Fruit fly (Drosophila melanogaster) whole organism, wandering third instar larva: Measurements from ENCODE around the gene Ccdc39.

Experiments
- Abd-B ChIP-seq: fragments of >200 bp; optimal IDR thresholded peaks from 2 replicates; lab custom pipeline; 2017; ENCODE audit warnings: missing biosample characterization, missing genetic modification characterization
- CG32264 ChIP-seq: fragments of 200-800 bp; sonication (Bioruptor generic); optimal IDR thresholded peaks from 2 replicates; lab custom pipeline; 2016; ENCODE audit warnings: missing biosample characterization, missing genetic modification characterization
- CG9705 ChIP-seq: fragments of 200-800 bp; sonication (Bioruptor generic); optimal IDR thresholded peaks from 2 replicates; lab custom pipeline; 2018; ENCODE audit warnings: missing biosample characterization, mild to moderate bottlenecking, missing genetic modification characterization
- CrebA ChIP-seq: fragments of 200-800 bp; sonication (Bioruptor generic); optimal IDR thresholded peaks from 2 replicates; lab custom pipeline; 2016; ENCODE audit warnings: missing biosample characterization, mild to moderate bottlenecking, missing genetic modification characterization, borderline replicate concordance
- Dfd ChIP-seq: fragments of >200 bp; optimal IDR thresholded peaks from 2 replicates; lab custom pipeline; 2017; ENCODE audit warnings: missing biosample characterization, missing genetic modification characterization
- Dif ChIP-seq: fragments of 200-275, 200-300 bp; sonication (Bioruptor generic); optimal IDR thresholded peaks from 2 replicates; lab custom pipeline; 2018; ENCODE audit warnings: missing biosample characterization, missing genetic modification characterization; ENCODE audit not compliant: partially characterized antibody
- GATAd ChIP-seq: sonication (Bioruptor generic); optimal IDR thresholded peaks from 2 replicates; lab custom pipeline; 2016; ENCODE audit warnings: missing biosample characterization, missing genetic modification characterization
- HLH106 ChIP-seq: fragments of 200-800 bp; optimal IDR thresholded peaks from 3 replicates; lab custom pipeline; 2019; ENCODE audit warnings: missing biosample characterization, mild to moderate bottlenecking, missing genetic modification characterization, moderate library complexity
- Hnf4 ChIP-seq: fragments of 200-800 bp; sonication (Bioruptor generic); optimal IDR thresholded peaks from 2 replicates; lab custom pipeline; 2016; ENCODE audit warnings: missing biosample characterization, mild to moderate bottlenecking, missing genetic modification characterization
- Hr78 ChIP-seq: fragments of >200 bp; optimal IDR thresholded peaks from 2 replicates; lab custom pipeline; 2017; ENCODE audit warnings: missing biosample characterization, missing genetic modification characterization
- Hr83 ChIP-seq: fragments of 200-300 bp; sonication (Bioruptor generic); optimal IDR thresholded peaks from 2 replicates; lab custom pipeline; 2016; ENCODE audit warnings: missing biosample characterization, mild to moderate bottlenecking, missing genetic modification characterization, moderate library complexity; ENCODE audit not compliant: poor library complexity, severe bottlenecking
- Jra ChIP-seq: sonication (Bioruptor generic); optimal IDR thresholded peaks from 2 replicates; lab custom pipeline; 2016; ENCODE audit warnings: missing biosample characterization, missing genetic modification characterization
- Mio ChIP-seq: sonication (Bioruptor generic); optimal IDR thresholded peaks from 2 replicates; lab custom pipeline; 2016; ENCODE audit warnings: missing biosample characterization, missing genetic modification characterization
- Myc ChIP-seq: fragments of >200 bp; optimal IDR thresholded peaks from 2 replicates; lab custom pipeline; 2017
- N ChIP-seq: fragments of >200 bp; optimal IDR thresholded peaks from 2 replicates; lab custom pipeline; 2018; ENCODE audit warnings: missing biosample characterization, missing external identifiers, missing genetic modification characterization
- OdsH ChIP-seq: fragments of 200-800 bp; sonication (Bioruptor generic); optimal IDR thresholded peaks from 2 replicates; lab custom pipeline; 2016; ENCODE audit warnings: missing biosample characterization, mild to moderate bottlenecking, missing genetic modification characterization
- Rel ChIP-seq, 2 experiments: fragments of 200-800 bp; sonication (Bioruptor generic) in 1 of 2; optimal IDR thresholded peaks; 2 replicates in 1 of 2; 3 replicates in 1 of 2; lab custom pipeline; 2016 to 2019; ENCODE audit warnings: mild to moderate bottlenecking in 2 of 2, missing biosample characterization in 2 of 2, missing genetic modification characterization in 2 of 2, moderate library complexity in 1 of 2
- Sp1 ChIP-seq: fragments of 200-800 bp; sonication (Bioruptor generic); optimal IDR thresholded peaks from 3 replicates; lab custom pipeline; 2019; ENCODE audit warnings: missing biosample characterization, mild to moderate bottlenecking, missing genetic modification characterization, moderate library complexity
- Vsx2 ChIP-seq: fragments of 200-300, 225-300 bp; sonication (Bioruptor generic); optimal IDR thresholded peaks from 2 replicates; lab custom pipeline; 2018; ENCODE audit warnings: missing biosample characterization, missing genetic modification characterization; ENCODE audit not compliant: partially characterized antibody
- br ChIP-seq: fragments of 200-800 bp; sonication (Bioruptor generic); optimal IDR thresholded peaks from 2 replicates; lab custom pipeline; 2016; ENCODE audit warnings: missing biosample characterization, missing genetic modification characterization
- brk ChIP-seq: fragments of 200-800 bp; sonication (Bioruptor generic); optimal IDR thresholded peaks from 2 replicates; lab custom pipeline; 2016; ENCODE audit warnings: missing biosample characterization, mild to moderate bottlenecking, missing genetic modification characterization
- dl ChIP-seq, 2 experiments: fragments of 175-275, 200-275 bp in 1 of 2; fragments of 200-275 bp in 1 of 2; sonication (Bioruptor generic); optimal IDR thresholded peaks; lab custom pipeline; 2018; ENCODE audit warnings: mild to moderate bottlenecking in 2 of 2, missing biosample characterization in 2 of 2, missing genetic modification characterization in 2 of 2, moderate library complexity in 2 of 2; ENCODE audit not compliant: partially characterized antibody in 2 of 2, insufficient read depth in 1 of 2
- dmrt93B ChIP-seq: fragments of 200-800 bp; sonication (Bioruptor generic); optimal IDR thresholded peaks from 2 replicates; lab custom pipeline; 2018; ENCODE audit warnings: missing biosample characterization, mild to moderate bottlenecking, missing genetic modification characterization
- dsf ChIP-seq: sonication (Bioruptor generic); optimal IDR thresholded peaks from 2 replicates; lab custom pipeline; 2016; ENCODE audit warnings: missing biosample characterization, missing genetic modification characterization, borderline replicate concordance
- ey ChIP-seq: fragments of 200-800 bp; sonication (Bioruptor generic); optimal IDR thresholded peaks from 2 replicates; lab custom pipeline; 2016; ENCODE audit warnings: missing biosample characterization, missing genetic modification characterization
- foxo ChIP-seq, 2 experiments: fragments of 200-800 bp; sonication (Bioruptor generic); optimal IDR thresholded peaks; 2 replicates in 1 of 2; 3 replicates in 1 of 2; lab custom pipeline; 2016 to 2017; ENCODE audit warnings: missing biosample characterization in 2 of 2, missing genetic modification characterization in 2 of 2
- fru ChIP-seq: fragments of 200-800 bp; sonication (Bioruptor generic); optimal IDR thresholded peaks from 3 replicates; lab custom pipeline; 2016; ENCODE audit warnings: missing biosample characterization, mild to moderate bottlenecking, missing genetic modification characterization
- h ChIP-seq: fragments of 200-800 bp; sonication (Bioruptor generic); optimal IDR thresholded peaks from 3 replicates; lab custom pipeline; 2016; ENCODE audit warnings: missing biosample characterization, mild to moderate bottlenecking, missing genetic modification characterization
- jim ChIP-seq: fragments of 175-275, 200-325 bp; sonication (Bioruptor generic); optimal IDR thresholded peaks from 2 replicates; lab custom pipeline; 2016; ENCODE audit warnings: missing biosample characterization, mild to moderate bottlenecking, missing genetic modification characterization
- lola ChIP-seq: fragments of >200 bp; optimal IDR thresholded peaks from 2 replicates; lab custom pipeline; 2017; ENCODE audit warnings: missing biosample characterization, missing genetic modification characterization
- pan ChIP-seq: fragments of >200 bp; optimal IDR thresholded peaks from 2 replicates; lab custom pipeline; 2017
- psq ChIP-seq: fragments of 200-800 bp; sonication (Bioruptor generic); optimal IDR thresholded peaks from 3 replicates; lab custom pipeline; 2017; ENCODE audit warnings: missing biosample characterization, mild to moderate bottlenecking, missing genetic modification characterization, moderate library complexity
- rgr ChIP-seq: fragments of 200-800 bp; sonication (Bioruptor generic); optimal IDR thresholded peaks from 3 replicates; lab custom pipeline; 2016; ENCODE audit warnings: missing biosample characterization, mild to moderate bottlenecking, missing genetic modification characterization
- sage ChIP-seq: fragments of 200-800 bp; sonication (Bioruptor generic); optimal IDR thresholded peaks from 2 replicates; lab custom pipeline; 2016; ENCODE audit warnings: missing biosample characterization, mild to moderate bottlenecking, missing genetic modification characterization
- sv ChIP-seq: fragments of 200-800 bp; sonication (Bioruptor generic); optimal IDR thresholded peaks from 3 replicates; lab custom pipeline; 2016; ENCODE audit warnings: missing biosample characterization, missing genetic modification characterization
- tai ChIP-seq: sonication (Bioruptor generic); optimal IDR thresholded peaks from 2 replicates; lab custom pipeline; 2016; ENCODE audit warnings: missing biosample characterization, missing genetic modification characterization
- usp ChIP-seq: fragments of >200 bp; optimal IDR thresholded peaks from 2 replicates; lab custom pipeline; 2017; ENCODE audit warnings: missing biosample characterization, missing genetic modification characterization
- woc ChIP-seq: sonication (Bioruptor generic); optimal IDR thresholded peaks from 2 replicates; lab custom pipeline; 2016; ENCODE audit warnings: missing biosample characterization, mild to moderate bottlenecking, missing genetic modification characterization

Ccdc39 gene

DNA sequence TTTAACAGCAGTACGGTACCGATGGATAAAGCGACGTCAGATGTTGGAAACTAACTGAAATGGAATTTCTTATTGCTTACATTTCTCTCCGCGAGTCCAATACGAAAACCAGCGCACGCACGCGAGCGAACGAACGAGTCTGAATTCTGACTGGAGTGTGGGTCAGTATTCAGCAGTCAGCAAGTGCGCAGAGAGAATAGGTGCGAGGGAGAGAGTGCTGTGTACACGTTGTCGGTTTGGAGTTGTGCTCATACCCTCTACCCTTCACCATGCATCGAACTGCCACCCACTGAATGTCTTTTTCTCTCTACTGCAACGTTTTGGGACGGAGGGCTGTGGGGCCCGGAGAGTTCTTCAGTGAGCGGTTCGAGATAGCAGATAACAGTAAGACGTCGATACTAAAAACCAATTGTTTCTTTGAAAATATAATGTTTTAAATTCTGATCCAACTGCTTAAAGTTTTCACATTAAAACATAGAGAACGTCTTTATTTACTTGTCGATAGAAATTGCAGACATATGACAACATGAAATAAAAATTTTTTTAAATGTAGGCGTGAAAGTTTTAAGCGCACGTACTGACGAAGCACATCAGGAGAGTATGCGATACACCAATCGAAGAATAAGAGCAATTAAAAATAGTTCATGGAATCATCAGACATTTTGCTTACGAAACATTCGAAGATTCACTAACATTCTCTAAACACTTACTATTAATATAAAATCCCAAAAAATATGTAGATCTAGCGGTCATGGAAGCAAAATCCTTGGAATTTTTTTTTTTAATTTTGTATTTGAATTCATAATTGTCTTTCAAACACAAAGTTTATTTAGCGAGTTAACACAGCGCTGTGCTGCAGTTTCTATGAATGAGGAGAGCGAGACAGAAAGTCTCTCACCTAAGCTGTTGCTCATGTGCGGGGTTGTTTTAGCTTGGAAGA lies 44.8 kb downstream of the Ccdc39 start (continued):
- TF ChIP-seq tai, result peak; percentile 73
- no peak for TF ChIP-seq CG32264 (GFP tag; lab: Kevin White, UChicago)
- no peak for TF ChIP-seq GATAd
- peak; percentile 77 for TF ChIP-seq psq (GFP tag; lab: Kevin White, UChicago)
- no peak for TF ChIP-seq lola (GFP tag; lab: Kevin White, UChicago)
- TF ChIP-seq pan (lab: Kevin White, UChicago), result no peak
- peak; percentile 85 for TF ChIP-seq jim (GFP tag; lab: Kevin White, UChicago)
- TF ChIP-seq dsf (GFP tag; lab: Kevin White, UChicago), result no peak
- TF ChIP-seq Hr78 (GFP tag; lab: Kevin White, UChicago), result no peak
- TF ChIP-seq dmrt93B, result peak; percentile 70
- TF ChIP-seq, all 38 proteins: peak for 25

DNA sequence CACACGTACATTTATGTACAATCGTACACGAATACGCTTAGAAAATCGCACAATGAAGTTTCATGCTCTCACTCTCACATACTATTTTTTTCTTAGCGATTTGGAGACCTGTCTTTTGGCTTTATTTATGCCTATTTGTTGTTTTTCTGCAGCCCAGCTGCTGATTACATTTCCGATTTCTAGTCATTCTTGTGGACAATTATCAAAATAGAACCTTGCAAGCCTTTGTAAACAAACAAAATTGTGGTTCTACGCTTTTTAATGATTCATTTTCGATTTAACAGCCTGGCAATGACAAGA lies 45.4 kb downstream of the Ccdc39 start:
- TF ChIP-seq OdsH (GFP tag; lab: Kevin White, UChicago), result no peak
- no peak for TF ChIP-seq Hr83 (GFP tag; lab: Kevin White, UChicago)
- TF ChIP-seq rgr, result no peak
- TF ChIP-seq, all 38 proteins: peak for 0

DNA sequence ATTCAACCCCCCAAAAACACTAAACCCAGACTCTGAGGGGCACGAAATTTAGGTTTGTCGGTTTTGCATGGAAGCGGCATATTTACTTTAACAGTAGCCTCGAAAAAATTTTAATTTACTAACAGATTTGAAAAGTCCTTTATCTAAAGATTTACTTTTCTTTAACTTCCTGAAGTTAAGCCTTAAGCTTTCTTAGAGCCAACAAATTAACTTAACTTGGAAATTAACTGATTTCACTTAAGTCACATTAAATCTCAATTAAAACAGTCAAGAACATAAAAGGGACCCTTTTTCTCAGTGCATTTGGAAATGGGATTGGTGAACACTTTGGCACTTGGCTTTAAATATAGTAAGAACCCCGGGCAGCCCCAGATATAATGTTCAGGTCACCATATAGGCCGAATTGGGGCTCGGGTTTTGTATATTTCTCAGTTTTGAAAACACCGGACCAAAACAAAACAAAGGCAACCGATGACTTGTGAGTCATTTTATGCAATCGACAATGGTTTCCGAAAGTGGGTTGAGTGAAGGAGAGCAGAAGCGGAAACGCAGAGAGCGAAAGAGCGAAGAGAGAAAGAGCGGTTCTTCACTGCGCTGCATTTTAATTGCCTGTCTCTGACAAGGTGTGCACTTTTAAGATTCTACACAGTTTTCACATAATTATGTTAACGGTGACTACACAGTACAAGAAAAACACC lies 45.9 kb downstream of the Ccdc39 start:
- TF ChIP-seq CG9705 (GFP tag; lab: Kevin White, UChicago) (no peak), dmrt93B (no peak), Dif (GFP tag; lab: Kevin White, UChicago) (peak; percentile 95), Jra (peak; percentile 39), Hr83 (GFP tag; lab: Kevin White, UChicago) (no peak), HLH106 (tag; lab: Kevin White, UChicago) (peak; percentile 11), br (GFP tag; lab: Kevin White, UChicago) (no peak), Vsx2 (GFP tag; lab: Kevin White, UChicago) (peak; percentile 41), GATAd (no peak), Rel (GFP tag; optimal IDR thresholded peaks at IDR 0.05; lab: Kevin White, UChicago) (no peak), Rel (tag; optimal IDR thresholded peaks at IDR 0.05; lab: Kevin White, UChicago) (no peak), dsf (GFP tag; lab: Kevin White, UChicago) (no peak), jim (GFP tag; lab: Kevin White, UChicago) (no peak), sage (no peak), usp (GFP tag; lab: Kevin White, UChicago) (no peak), fru (GFP tag; lab: Kevin White, UChicago) (peak; percentile 35), N (GFP tag; lab: Kevin White, UChicago) (no peak), foxo (GFP tag; optimal IDR thresholded peaks at IDR 0.05; lab: Kevin White, UChicago) (peak in 1 of 2 experiments; percentile 0), Hnf4 (no peak), Hr78 (GFP tag; lab: Kevin White, UChicago) (no peak), CrebA (GFP tag; lab: Kevin White, UChicago) (no peak), Myc (lab: Kevin White, UChicago) (no peak), Mio (GFP tag; lab: Kevin White, UChicago) (no peak), dl (GFP tag; optimal IDR thresholded peaks at IDR 0.05; lab: Kevin White, UChicago; ENCODE audit: insufficient read depth in 1 of 2, partially characterized antibody in 2 of 2) (peak; percentile 94), tai (no peak), pan (lab: Kevin White, UChicago) (no peak), rgr (no peak), Dfd (GFP tag; lab: Kevin White, UChicago) (no peak), ey (GFP tag; lab: Kevin White, UChicago) (no peak), Abd-B (no peak), h (no peak), CG32264 (GFP tag; lab: Kevin White, UChicago) (no peak), Sp1 (GFP tag; lab: Kevin White, UChicago) (no peak), brk (no peak), lola (GFP tag; lab: Kevin White, UChicago) (no peak), OdsH (GFP tag; lab: Kevin White, UChicago) (no peak), sv (GFP tag; lab: Kevin White, UChicago) (no peak), woc (no peak), psq (GFP tag; lab: Kevin White, UChicago) (no peak)
